Fruit fly (Drosophila melanogaster) whole organism, embryonic: ENCODE data around the gene CG13601.
A peak's percentile ranks its signal among the peaks of the same experiment; 100 is the strongest.

Experiments used
- BEAF-32 ChIP-seq: fragments of 200-800 bp; sonication (Bioruptor generic); optimal IDR thresholded peaks from 3 replicates; lab custom pipeline; 2017; ENCODE audit warnings: missing biosample characterization, missing genetic modification characterization, mild to moderate bottlenecking, moderate library complexity, missing genetic modification reagents
- BtbVII ChIP-seq: fragments of 200-800 bp; sonication (Bioruptor generic); optimal IDR thresholded peaks from 3 replicates; lab custom pipeline; 2017; ENCODE audit warnings: missing biosample characterization, mild to moderate bottlenecking, missing genetic modification characterization
- C15 ChIP-seq: fragments of 200-800 bp; sonication (Bioruptor generic); IDR thresholded peaks from 3 replicates; pipeline ENCODE4 v1.3.6; 2022; ENCODE audit warnings: missing biosample characterization, missing genetic modification characterization
- CG10366 ChIP-seq: fragments of 200-800 bp; sonication (Bioruptor generic); IDR thresholded peaks from 2 replicates; pipeline ENCODE4 v1.3.6; 2022; ENCODE audit warnings: missing biosample characterization, missing genetic modification characterization
- CG11504 ChIP-seq: fragments of 200-800 bp; sonication (Bioruptor generic); optimal IDR thresholded peaks from 3 replicates; lab custom pipeline; 2019; ENCODE audit warnings: missing biosample characterization, mild to moderate bottlenecking, missing genetic modification characterization, moderate library complexity
- CG12071 ChIP-seq: fragments of 200-800 bp; sonication (Bioruptor generic); optimal IDR thresholded peaks from 3 replicates; lab custom pipeline; 2018; ENCODE audit warnings: missing biosample characterization, mild to moderate bottlenecking, missing genetic modification characterization
- CG15514 ChIP-seq: fragments of 200-800 bp; sonication (Bioruptor generic); optimal IDR thresholded peaks from 3 replicates; lab custom pipeline; 2017; ENCODE audit warnings: missing biosample characterization, missing genetic modification characterization, mild to moderate bottlenecking, moderate library complexity, missing genetic modification reagents
- CG1603 ChIP-seq: fragments of 200-800 bp; sonication (Bioruptor generic); optimal IDR thresholded peaks from 2 replicates; lab custom pipeline; 2019; ENCODE audit warnings: missing biosample characterization, mild to moderate bottlenecking, missing genetic modification characterization, moderate library complexity
- CG17328 ChIP-seq: fragments of 200-800 bp; sonication (Bioruptor generic); IDR thresholded peaks from 2 replicates; pipeline ENCODE4 v1.3.6; 2022; ENCODE audit warnings: missing biosample characterization, missing genetic modification characterization
- CG17361 ChIP-seq: fragments of 200-800 bp; sonication (Bioruptor generic); IDR thresholded peaks from 3 replicates; pipeline ENCODE4 v1.3.6; 2022; ENCODE audit warnings: missing biosample characterization, missing genetic modification characterization
- CG17829 ChIP-seq: fragments of 200-800 bp; optimal IDR thresholded peaks from 2 replicates; lab custom pipeline; 2019; ENCODE audit warnings: missing biosample characterization, mild to moderate bottlenecking, missing genetic modification characterization, moderate library complexity
- CG18619 ChIP-seq: fragments of 200-800 bp; sonication (Bioruptor generic); optimal IDR thresholded peaks from 3 replicates; lab custom pipeline; 2017; ENCODE audit warnings: missing biosample characterization, mild to moderate bottlenecking, missing genetic modification characterization
- CG2712 ChIP-seq: fragments of 200-800 bp; optimal IDR thresholded peaks from 3 replicates; lab custom pipeline; 2019; ENCODE audit warnings: missing biosample characterization, mild to moderate bottlenecking, missing genetic modification characterization, moderate library complexity
- CG2889 ChIP-seq: fragments of 200-800 bp; sonication (Bioruptor generic); IDR thresholded peaks from 3 replicates; pipeline ENCODE4 v1.3.6; 2022; ENCODE audit warnings: missing biosample characterization, missing genetic modification characterization
- CG34376 ChIP-seq: fragments of 200-800 bp; sonication (Bioruptor generic); optimal IDR thresholded peaks from 2 replicates; lab custom pipeline; 2018; ENCODE audit warnings: missing biosample characterization, mild to moderate bottlenecking, missing genetic modification characterization
- CG42726 ChIP-seq: fragments of 200-800 bp; sonication (Bioruptor generic); IDR thresholded peaks from 2 replicates; pipeline ENCODE4 v1.3.6; 2022; ENCODE audit warnings: missing biosample characterization, missing genetic modification characterization; ENCODE audit not compliant: partially characterized antibody
- CG7987 ChIP-seq: fragments of 200-800 bp; sonication (Bioruptor generic); optimal IDR thresholded peaks from 2 replicates; lab custom pipeline; 2018; ENCODE audit warnings: missing biosample characterization, mild to moderate bottlenecking, missing genetic modification characterization, moderate library complexity
- Camta ChIP-seq: fragments of 200-800 bp; sonication (Bioruptor generic); optimal IDR thresholded peaks from 2 replicates; lab custom pipeline; 2016; ENCODE audit warnings: missing biosample characterization, missing genetic modification characterization
- CrebB ChIP-seq: fragments of 200-800 bp; sonication (Bioruptor generic); optimal IDR thresholded peaks from 3 replicates; lab custom pipeline; 2018; ENCODE audit warnings: missing biosample characterization, mild to moderate bottlenecking, missing genetic modification characterization
- Dfd ChIP-seq, 2 experiments: fragments of >200 bp; optimal IDR thresholded peaks; 2 replicates each; lab custom pipeline; 2017; ENCODE audit warnings: missing biosample characterization in 2 of 2, missing genetic modification characterization in 2 of 2
- Dref ChIP-seq: fragments of 200-800 bp; sonication (Bioruptor generic); IDR thresholded peaks from 2 replicates; pipeline ENCODE4 v1.3.6; 2022; ENCODE audit warnings: missing biosample characterization, missing genetic modification characterization
- E2f2 ChIP-seq: fragments of 200-800 bp; sonication (Bioruptor generic); IDR thresholded peaks from 2 replicates; pipeline ENCODE4 v1.3.6; 2022; ENCODE audit warnings: missing biosample characterization, missing genetic modification characterization
- Fer3 ChIP-seq: fragments of 200-800 bp; sonication (Bioruptor generic); optimal IDR thresholded peaks from 2 replicates; lab custom pipeline; 2018; ENCODE audit warnings: missing biosample characterization, mild to moderate bottlenecking, missing genetic modification characterization, moderate library complexity
- GATAe ChIP-seq: fragments of 200-800 bp; sonication (Bioruptor generic); conservative IDR thresholded peaks from 2 replicates; pipeline ENCODE4 v1.3.6; 2022; ENCODE audit warnings: missing biosample characterization, missing genetic modification characterization
- Hand ChIP-seq: fragments of 200-800 bp; sonication (Bioruptor generic); optimal IDR thresholded peaks from 2 replicates; lab custom pipeline; 2017; ENCODE audit warnings: mild to moderate bottlenecking, missing biosample characterization, missing genetic modification reagents, missing genetic modification characterization
- HmgD ChIP-seq: fragments of 200-800 bp; sonication (Bioruptor generic); optimal IDR thresholded peaks from 3 replicates; lab custom pipeline; 2016; ENCODE audit warnings: missing biosample characterization, missing genetic modification characterization
- HmgZ ChIP-seq: fragments of 200-800 bp; sonication (Bioruptor generic); optimal IDR thresholded peaks from 2 replicates; lab custom pipeline; 2018; ENCODE audit warnings: missing biosample characterization, mild to moderate bottlenecking, missing genetic modification characterization
- Hmx ChIP-seq: fragments of 200-800 bp; sonication (Bioruptor generic); optimal IDR thresholded peaks from 2 replicates; lab custom pipeline; 2016; ENCODE audit warnings: missing biosample characterization, missing genetic modification characterization
- Nf-YC ChIP-seq: fragments of 200-800 bp; optimal IDR thresholded peaks from 3 replicates; lab custom pipeline; 2019; ENCODE audit warnings: missing biosample characterization, mild to moderate bottlenecking, missing genetic modification characterization, moderate library complexity
- PHDP ChIP-seq: fragments of 200-800 bp; sonication (Bioruptor generic); optimal IDR thresholded peaks from 3 replicates; lab custom pipeline; 2018; ENCODE audit warnings: missing biosample characterization, mild to moderate bottlenecking, missing genetic modification characterization, moderate library complexity
- Pdp1 ChIP-seq, 2 experiments: fragments of 200-800 bp; sonication (Bioruptor generic); optimal IDR thresholded peaks; 3 replicates each; lab custom pipeline; 2016; ENCODE audit warnings: missing biosample characterization in 2 of 2, missing genetic modification characterization in 2 of 2, mild to moderate bottlenecking in 1 of 2, moderate library complexity in 1 of 2
- Sry-δ ChIP-seq: fragments of 200-800 bp; sonication (Bioruptor generic); optimal IDR thresholded peaks from 2 replicates; lab custom pipeline; 2016; ENCODE audit warnings: missing biosample characterization, missing genetic modification characterization
- Stat92E ChIP-seq, 3 experiments: fragments of >200 bp in 2 of 3; fragments of 200-800 bp in 1 of 3; sonication (Bioruptor generic) in 1 of 3; optimal IDR thresholded peaks; 2 replicates each; lab custom pipeline; 2017 to 2019; ENCODE audit warnings: missing biosample characterization in 3 of 3, missing genetic modification characterization in 3 of 3, mild to moderate bottlenecking in 1 of 3, moderate library complexity in 1 of 3
- bcd ChIP-seq: fragments of 200-800 bp; sonication (Bioruptor generic); optimal IDR thresholded peaks from 2 replicates; lab custom pipeline; 2017; ENCODE audit warnings: missing biosample characterization, mild to moderate bottlenecking, missing genetic modification characterization
- bsh ChIP-seq, 2 experiments: fragments of 200-800 bp; sonication (Bioruptor generic); optimal IDR thresholded peaks; 2 replicates each; lab custom pipeline; 2017 to 2018; ENCODE audit warnings: mild to moderate bottlenecking in 2 of 2, missing biosample characterization in 2 of 2, missing genetic modification characterization in 2 of 2, moderate library complexity in 1 of 2
- caup ChIP-seq: fragments of 200-800 bp; sonication (Bioruptor generic); optimal IDR thresholded peaks from 3 replicates; lab custom pipeline; 2017; ENCODE audit warnings: missing biosample characterization, mild to moderate bottlenecking, missing genetic modification characterization, moderate library complexity; ENCODE audit not compliant: severe bottlenecking
- chm ChIP-seq: fragments of 200-800 bp; sonication (Bioruptor generic); IDR thresholded peaks from 2 replicates; pipeline ENCODE4 v1.3.6; 2022; ENCODE audit warnings: missing biosample characterization, missing genetic modification characterization
- cwo ChIP-seq: fragments of 200-800 bp; sonication (Bioruptor generic); optimal IDR thresholded peaks from 3 replicates; lab custom pipeline; 2017; ENCODE audit warnings: missing biosample characterization, missing genetic modification characterization, mild to moderate bottlenecking, moderate library complexity, missing genetic modification reagents
- exex ChIP-seq: fragments of 200-800 bp; sonication (Bioruptor generic); optimal IDR thresholded peaks from 4 replicates; lab custom pipeline; 2018; ENCODE audit warnings: missing biosample characterization, mild to moderate bottlenecking, missing genetic modification characterization, moderate library complexity
- grau ChIP-seq: fragments of 200-800 bp; optimal IDR thresholded peaks from 3 replicates; lab custom pipeline; 2019; ENCODE audit warnings: missing biosample characterization, mild to moderate bottlenecking, missing genetic modification characterization, moderate library complexity
- gt ChIP-seq: fragments of 200-800 bp; sonication (Bioruptor generic); IDR thresholded peaks from 2 replicates; pipeline ENCODE4 v1.3.6; 2022; ENCODE audit warnings: missing biosample characterization, missing genetic modification characterization
- kah ChIP-seq: fragments of 200-800 bp; sonication (Bioruptor generic); optimal IDR thresholded peaks from 2 replicates; lab custom pipeline; 2018; ENCODE audit warnings: missing biosample characterization, mild to moderate bottlenecking, missing genetic modification characterization
- lab ChIP-seq: fragments of 200-800 bp; sonication (Bioruptor generic); optimal IDR thresholded peaks from 3 replicates; lab custom pipeline; 2017; ENCODE audit warnings: missing biosample characterization, missing genetic modification characterization, mild to moderate bottlenecking, moderate library complexity, missing genetic modification reagents
- nmo ChIP-seq: fragments of 200-800 bp; sonication (Bioruptor generic); optimal IDR thresholded peaks from 2 replicates; lab custom pipeline; 2018; ENCODE audit warnings: missing biosample characterization, mild to moderate bottlenecking, missing genetic modification characterization, moderate library complexity
- nom ChIP-seq: fragments of 200-800 bp; sonication (Bioruptor generic); optimal IDR thresholded peaks from 2 replicates; lab custom pipeline; 2017; ENCODE audit warnings: missing biosample characterization, missing genetic modification characterization, mild to moderate bottlenecking, moderate library complexity, missing genetic modification reagents
- sob ChIP-seq: fragments of 200-800 bp; sonication (Bioruptor generic); IDR thresholded peaks from 2 replicates; pipeline ENCODE4 v1.3.6; 2022; ENCODE audit warnings: missing biosample characterization, missing genetic modification characterization
- sqz ChIP-seq: fragments of 200-800 bp; sonication (Bioruptor generic); optimal IDR thresholded peaks from 3 replicates; lab custom pipeline; 2018; ENCODE audit warnings: missing biosample characterization, mild to moderate bottlenecking, missing genetic modification characterization
- twi ChIP-seq: fragments of 200-800 bp; optimal IDR thresholded peaks from 2 replicates; lab custom pipeline; 2019; ENCODE audit warnings: missing biosample characterization, mild to moderate bottlenecking, missing genetic modification characterization, moderate library complexity
- yki ChIP-seq: fragments of >200 bp; optimal IDR thresholded peaks from 3 replicates; lab custom pipeline; 2018

CG13601 gene

DNA sequence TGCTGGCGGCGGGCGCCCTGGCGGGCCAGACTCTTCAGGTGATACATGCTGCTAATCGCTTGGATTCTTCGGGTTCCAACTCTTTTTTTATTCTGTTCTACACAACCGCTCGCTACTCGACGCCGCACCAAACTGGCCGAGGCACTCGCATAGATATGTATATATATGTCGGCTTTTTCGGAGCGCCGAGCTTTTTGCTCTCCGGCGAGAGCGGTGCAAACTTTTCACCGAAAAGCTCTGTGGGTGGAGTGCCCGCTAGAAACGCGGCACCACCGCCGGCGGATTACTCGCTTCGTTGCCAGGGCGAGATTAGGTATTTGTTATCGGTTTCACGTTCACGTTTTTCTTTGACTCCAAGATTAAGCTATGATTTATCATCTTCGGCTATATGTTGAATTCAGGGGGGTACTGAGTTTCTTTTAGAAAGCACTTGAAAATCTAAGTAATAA lies 15.6 kb upstream of the CG13601 start, which contains the start of gene Gdh (continued):
- TF ChIP-seq CG7987 (GFP tag; lab: Kevin White, UChicago) (peak; percentile 58), CG17328 (GFP tag; lab: Robert Waterston, UW) (peak; percentile 32; the same call in 1 of the 2 replicates), gt (GFP tag; lab: Robert Waterston, UW) (no peak), sqz (peak; percentile 36), lab (GFP tag; lab: Kevin White, UChicago) (peak; percentile 72), CG10366 (GFP tag; lab: Robert Waterston, UW) (no peak; the same call in 1 of the 2 replicates), CG34376 (GFP tag; lab: Kevin White, UChicago) (peak; percentile 89), CG2889 (GFP tag; lab: Robert Waterston, UW) (no peak), Dref (GFP tag; lab: Robert Waterston, UW) (peak; percentile 50; the same call in 1 of the 2 replicates), GATAe (GFP tag; lab: Robert Waterston, UW) (0 out of 2 replicates have a peak, but pooled peaks have one; percentile 22), CG42726 (GFP tag; lab: Robert Waterston, UW) (peak; percentile 70; the same call in 1 of the 2 replicates), Dfd (GFP tag; optimal IDR thresholded peaks at IDR 0.05; lab: Kevin White, UChicago) (no peak), Nf-YC (tag; lab: Kevin White, UChicago) (peak; percentile 35), Camta (GFP tag; lab: Kevin White, UChicago) (no peak), BEAF-32 (GFP tag; lab: Kevin White, UChicago) (peak; percentile 10), Sry-δ (GFP tag; lab: Kevin White, UChicago) (no peak), HmgZ (tag; lab: Kevin White, UChicago) (peak; percentile 64), kah (GFP tag; lab: Kevin White, UChicago) (peak; percentile 26), CG11504 (tag; lab: Kevin White, UChicago) (no peak), CG12071 (GFP tag; lab: Kevin White, UChicago) (peak; percentile 47), C15 (GFP tag; lab: Robert Waterston, UW) (0 out of 3 replicates have a peak, but pooled peaks have one; percentile 40), bcd (GFP tag; lab: Kevin White, UChicago) (peak; percentile 4), CG2712 (tag; lab: Kevin White, UChicago) (peak; percentile 27), E2f2 (GFP tag; lab: Robert Waterston, UW) (peak; percentile 47; the same call in 1 of the 2 replicates), twi (tag; lab: Kevin White, UChicago) (no peak), CG15514 (peak; percentile 49), sob (GFP tag; lab: Robert Waterston, UW) (peak; percentile 43; the same call in 1 of the 2 replicates), Stat92E (GFP tag; optimal IDR thresholded peaks at IDR 0.05; lab: Kevin White, UChicago) (peak in 1 of 3 experiments; percentile 12), BtbVII (GFP tag; lab: Kevin White, UChicago) (peak; percentile 21), PHDP (tag; lab: Kevin White, UChicago) (peak; percentile 45), Hmx (GFP tag; lab: Kevin White, UChicago) (no peak), caup (peak; percentile 64), Fer3 (tag; lab: Kevin White, UChicago) (no peak), CG17361 (GFP tag; lab: Robert Waterston, UW) (no peak), grau (tag; lab: Kevin White, UChicago) (peak; percentile 12), CG1603 (no peak), cwo (GFP tag; lab: Kevin White, UChicago) (peak; percentile 94), CG17829 (tag; lab: Kevin White, UChicago) (no peak), CrebB (tag; lab: Kevin White, UChicago) (peak; percentile 41), chm (peak; percentile 70; the same call in 1 of the 2 replicates), Pdp1 (GFP tag; optimal IDR thresholded peaks at IDR 0.05; lab: Kevin White, UChicago) (peak in 1 of 2 experiments; percentile 23), HmgD (GFP tag; lab: Kevin White, UChicago) (no peak), exex (peak; percentile 36), yki (lab: Kevin White, UChicago) (no peak), bsh (GFP tag; optimal IDR thresholded peaks at IDR 0.05; lab: Kevin White, UChicago) (peak in 1 of 2 experiments; percentile 30), nom (GFP tag; lab: Kevin White, UChicago) (peak; percentile 72), Hand (GFP tag; lab: Kevin White, UChicago) (peak; percentile 65), CG18619 (GFP tag; lab: Kevin White, UChicago) (no peak), nmo (GFP tag; lab: Kevin White, UChicago) (no peak)
